Worm (Caenorhabditis elegans): ENCODE data around the gene gur-5.

DNA sequence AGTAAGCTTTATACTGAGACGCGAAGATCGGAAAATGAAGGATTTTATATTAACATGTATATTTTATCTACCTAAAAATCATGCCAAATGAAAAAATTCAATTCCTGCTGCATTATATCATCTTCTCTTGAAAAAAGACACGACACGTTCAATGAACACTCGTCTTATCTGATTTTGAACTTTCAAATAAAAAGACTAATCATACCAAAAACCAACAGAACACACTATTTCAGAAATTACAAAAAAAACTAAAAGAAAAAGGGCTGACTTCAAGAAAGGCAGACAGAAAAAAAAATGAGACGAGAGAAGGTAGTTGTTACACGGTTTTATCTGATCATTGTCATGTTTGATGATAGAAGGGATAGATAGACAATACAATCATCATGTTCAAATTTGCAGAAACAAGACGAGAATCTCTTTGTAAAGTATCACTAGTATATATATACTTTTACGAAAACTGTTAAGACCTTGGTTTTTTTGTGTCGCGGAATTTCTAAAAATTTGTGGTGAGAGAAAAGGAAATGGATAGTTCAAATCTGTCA lies 2.3 kb upstream of the gur-5 start:
- TF ChIP-seq nhr-237 (tag; optimal IDR thresholded peaks at IDR 0.05) (no peak), ceh-83 (GFP tag; optimal IDR thresholded peaks at IDR 0.05) (no peak), unc-62 (GFP tag; optimal IDR thresholded peaks at IDR 0.05) (no peak), lsy-2 (tag; optimal IDR thresholded peaks at IDR 0.05) (no peak), sem-2 (GFP tag; optimal IDR thresholded peaks at IDR 0.05) (no peak), lin-13 (tag; optimal IDR thresholded peaks at IDR 0.05) (no peak)
